Fruit fly (Drosophila melanogaster) whole organism, embryonic: ENCODE results near the gene Tre1.

ENCODE experiments used
- Asciz ChIP-seq: fragments of 200-800 bp; sonication (Bioruptor generic); optimal IDR thresholded peaks from 2 replicates; lab custom pipeline; 2017; ENCODE audit warnings: missing biosample characterization, mild to moderate bottlenecking, missing genetic modification characterization, missing genetic modification reagents
- Blimp-1 ChIP-seq: fragments of 200-800 bp; sonication (Bioruptor generic); optimal IDR thresholded peaks from 3 replicates; lab custom pipeline; 2018; ENCODE audit warnings: missing biosample characterization, missing genetic modification characterization, mild to moderate bottlenecking, moderate library complexity, missing genetic modification reagents
- Bteb2 ChIP-seq: fragments of 200-800 bp; sonication (Bioruptor generic); optimal IDR thresholded peaks from 2 replicates; lab custom pipeline; 2016; ENCODE audit warnings: missing biosample characterization, missing genetic modification characterization
- CG12942 ChIP-seq: fragments of 200-800 bp; sonication (Bioruptor generic); optimal IDR thresholded peaks from 3 replicates; lab custom pipeline; 2016; ENCODE audit warnings: missing biosample characterization, missing genetic modification characterization
- CG13424 ChIP-seq: fragments of 200-800 bp; sonication (Bioruptor generic); optimal IDR thresholded peaks from 2 replicates; lab custom pipeline; 2019; ENCODE audit warnings: missing biosample characterization, mild to moderate bottlenecking, missing genetic modification characterization, moderate library complexity
- CG14710 ChIP-seq: fragments of 200-800 bp; sonication (Bioruptor generic); optimal IDR thresholded peaks from 3 replicates; lab custom pipeline; 2019; ENCODE audit warnings: missing biosample characterization, mild to moderate bottlenecking, missing genetic modification characterization, moderate library complexity
- CG18262 ChIP-seq: fragments of 200-800 bp; optimal IDR thresholded peaks from 3 replicates; lab custom pipeline; 2019; ENCODE audit warnings: missing biosample characterization, mild to moderate bottlenecking, missing genetic modification characterization, moderate library complexity
- CG1832 ChIP-seq: fragments of 200-800 bp; sonication (Bioruptor generic); optimal IDR thresholded peaks from 2 replicates; lab custom pipeline; 2017; ENCODE audit warnings: missing biosample characterization, mild to moderate bottlenecking, missing genetic modification characterization, inconsistent platforms
- CG2678 ChIP-seq: fragments of 200-800 bp; sonication (Bioruptor generic); optimal IDR thresholded peaks from 3 replicates; lab custom pipeline; 2019; ENCODE audit warnings: missing biosample characterization, mild to moderate bottlenecking, missing genetic modification characterization, moderate library complexity
- CG43689 ChIP-seq: fragments of 200-800 bp; sonication (Bioruptor generic); IDR thresholded peaks from 2 replicates; pipeline ENCODE4 v1.3.6; 2022; ENCODE audit warnings: missing biosample characterization, missing genetic modification characterization
- CG4404 ChIP-seq: fragments of 200-800 bp; sonication (Bioruptor generic); IDR thresholded peaks from 2 replicates; pipeline ENCODE4 v1.3.6; 2022; ENCODE audit warnings: missing biosample characterization, missing genetic modification characterization
- CG7357 ChIP-seq: fragments of 200-800 bp; sonication (Bioruptor generic); IDR thresholded peaks from 3 replicates; pipeline ENCODE4 v1.3.6; 2022; ENCODE audit warnings: missing biosample characterization, missing genetic modification characterization
- CG7839 ChIP-seq: fragments of 200-800 bp; sonication (Bioruptor generic); optimal IDR thresholded peaks from 3 replicates; lab custom pipeline; 2018; ENCODE audit warnings: missing biosample characterization, mild to moderate bottlenecking, missing genetic modification characterization, moderate library complexity
- Camta ChIP-seq: fragments of 200-800 bp; sonication (Bioruptor generic); optimal IDR thresholded peaks from 2 replicates; lab custom pipeline; 2016; ENCODE audit warnings: missing biosample characterization, missing genetic modification characterization
- CoRest ChIP-seq: fragments of 200-800 bp; sonication (Bioruptor generic); optimal IDR thresholded peaks from 3 replicates; lab custom pipeline; 2018; ENCODE audit warnings: missing biosample characterization, mild to moderate bottlenecking, missing genetic modification characterization, moderate library complexity
- D ChIP-seq, 2 experiments: fragments of 200-800 bp in 1 of 2; fragments of >200 bp in 1 of 2; sonication (Bioruptor generic) in 1 of 2; optimal IDR thresholded peaks; 2 replicates in 1 of 2; 3 replicates in 1 of 2; lab custom pipeline; 2017; ENCODE audit warnings: mild to moderate bottlenecking in 1 of 2, missing biosample characterization in 1 of 2, missing genetic modification characterization in 1 of 2, missing genetic modification reagents in 1 of 2
- Doc3 ChIP-seq: fragments of 200-800 bp; sonication (Bioruptor generic); IDR thresholded peaks from 3 replicates; pipeline ENCODE4 v1.3.6; 2022; ENCODE audit warnings: missing biosample characterization, missing genetic modification characterization; ENCODE audit not compliant: partially characterized antibody
- Dp ChIP-seq: fragments of 200-800 bp; sonication (Bioruptor generic); optimal IDR thresholded peaks from 2 replicates; lab custom pipeline; 2018; ENCODE audit warnings: missing biosample characterization, mild to moderate bottlenecking, missing genetic modification characterization, moderate library complexity
- Gug ChIP-seq: fragments of 200-800 bp; sonication (Bioruptor generic); IDR thresholded peaks from 4 replicates; pipeline ENCODE4 v1.3.6; 2022; ENCODE audit warnings: missing biosample characterization, missing genetic modification characterization
- HLH3B ChIP-seq: fragments of 200-800 bp; sonication (Bioruptor generic); IDR thresholded peaks from 2 replicates; pipeline ENCODE4 v1.3.6; 2022; ENCODE audit warnings: missing biosample characterization, missing genetic modification characterization
- HLH54F ChIP-seq: fragments of 200-800 bp; sonication (Bioruptor generic); optimal IDR thresholded peaks from 3 replicates; lab custom pipeline; 2016; ENCODE audit warnings: missing biosample characterization, missing genetic modification characterization
- Hr39 ChIP-seq: fragments of >200 bp; optimal IDR thresholded peaks from 2 replicates; lab custom pipeline; 2017
- Hr78 ChIP-seq, 2 experiments: fragments of 200-800 bp in 1 of 2; fragments of >200 bp in 1 of 2; sonication (Bioruptor generic) in 1 of 2; optimal IDR thresholded peaks; 2 replicates each; lab custom pipeline; 2017 to 2019; ENCODE audit warnings: missing biosample characterization in 2 of 2, missing genetic modification characterization in 2 of 2, mild to moderate bottlenecking in 1 of 2, moderate library complexity in 1 of 2
- Oaz ChIP-seq: fragments of 200-800 bp; sonication (Bioruptor generic); IDR thresholded peaks from 2 replicates; pipeline ENCODE4 v1.3.6; 2022; ENCODE audit warnings: missing biosample characterization, missing genetic modification characterization
- Opbp ChIP-seq: fragments of 200-800 bp; sonication (Bioruptor generic); IDR thresholded peaks from 3 replicates; pipeline ENCODE4 v1.3.6; 2022; ENCODE audit warnings: missing biosample characterization, missing genetic modification characterization; ENCODE audit not compliant: partially characterized antibody
- Pdp1 ChIP-seq, 2 experiments: fragments of 200-800 bp; sonication (Bioruptor generic); optimal IDR thresholded peaks; 3 replicates each; lab custom pipeline; 2016; ENCODE audit warnings: missing biosample characterization in 2 of 2, missing genetic modification characterization in 2 of 2, mild to moderate bottlenecking in 1 of 2, moderate library complexity in 1 of 2
- ato ChIP-seq: fragments of 200-800 bp; sonication (Bioruptor generic); IDR thresholded peaks from 2 replicates; pipeline ENCODE4 v1.3.6; 2022; ENCODE audit warnings: missing biosample characterization, missing genetic modification characterization; ENCODE audit not compliant: partially characterized antibody
- chinmo ChIP-seq: fragments of 200-800 bp; sonication (Bioruptor generic); IDR thresholded peaks from 4 replicates; pipeline ENCODE4 v1.3.6; 2022; ENCODE audit warnings: missing biosample characterization, missing genetic modification characterization; ENCODE audit not compliant: partially characterized antibody
- crol ChIP-seq: fragments of 200-800 bp; sonication (Bioruptor generic); IDR thresholded peaks from 2 replicates; pipeline ENCODE4 v1.3.6; 2022; ENCODE audit warnings: missing biosample characterization, missing genetic modification characterization
- dan ChIP-seq: fragments of 200-800 bp; sonication (Bioruptor generic); IDR thresholded peaks from 2 replicates; pipeline ENCODE4 v1.3.6; 2022; ENCODE audit warnings: missing biosample characterization, missing genetic modification characterization
- fd64A ChIP-seq: fragments of 200-800 bp; sonication (Bioruptor generic); optimal IDR thresholded peaks from 3 replicates; lab custom pipeline; 2018; ENCODE audit warnings: missing biosample characterization, mild to moderate bottlenecking, missing genetic modification characterization
- gsb ChIP-seq: fragments of 200-800 bp; sonication (Bioruptor generic); IDR thresholded peaks from 2 replicates; pipeline ENCODE4 v1.3.6; 2022; ENCODE audit warnings: missing biosample characterization, missing genetic modification characterization
- h ChIP-seq: fragments of >200 bp; optimal IDR thresholded peaks from 2 replicates; lab custom pipeline; 2017
- her ChIP-seq: fragments of 200-800 bp; sonication (Bioruptor generic); optimal IDR thresholded peaks from 2 replicates; lab custom pipeline; 2016; ENCODE audit warnings: missing biosample characterization, missing genetic modification characterization
- insv ChIP-seq, 2 experiments: fragments of 200-800 bp; sonication (Bioruptor generic); optimal IDR thresholded peaks; 3 replicates each; lab custom pipeline; 2016 to 2018; ENCODE audit warnings: missing biosample characterization in 2 of 2, missing genetic modification characterization in 2 of 2
- inv ChIP-seq: fragments of 200-800 bp; sonication (Bioruptor generic); IDR thresholded peaks from 2 replicates; pipeline ENCODE4 v1.3.6; 2022; ENCODE audit warnings: missing biosample characterization, missing genetic modification characterization; ENCODE audit not compliant: partially characterized antibody
- nom ChIP-seq: fragments of 200-800 bp; sonication (Bioruptor generic); optimal IDR thresholded peaks from 2 replicates; lab custom pipeline; 2017; ENCODE audit warnings: missing biosample characterization, missing genetic modification characterization, mild to moderate bottlenecking, moderate library complexity, missing genetic modification reagents
- toy ChIP-seq: fragments of 200-800 bp; sonication (Bioruptor generic); IDR thresholded peaks from 2 replicates; pipeline ENCODE4 v1.3.6; 2022; ENCODE audit warnings: missing biosample characterization, missing genetic modification characterization
- twi ChIP-seq: fragments of 200-800 bp; optimal IDR thresholded peaks from 2 replicates; lab custom pipeline; 2019; ENCODE audit warnings: missing biosample characterization, mild to moderate bottlenecking, missing genetic modification characterization, moderate library complexity
- vnd ChIP-seq: fragments of 200-800 bp; sonication (Bioruptor generic); IDR thresholded peaks from 3 replicates; pipeline ENCODE4 v1.3.6; 2022; ENCODE audit warnings: missing biosample characterization, missing genetic modification characterization; ENCODE audit not compliant: partially characterized antibody
- zen ChIP-seq: fragments of 200-800 bp; sonication (Bioruptor generic); optimal IDR thresholded peaks from 3 replicates; lab custom pipeline; 2018; ENCODE audit warnings: missing biosample characterization, mild to moderate bottlenecking, missing genetic modification characterization, moderate library complexity
- zfh1 ChIP-seq: fragments of 200-800 bp; sonication (Bioruptor generic); IDR thresholded peaks from 3 replicates; pipeline ENCODE4 v1.3.6; 2022; ENCODE audit warnings: missing biosample characterization, missing genetic modification characterization

Tre1 gene

dm6 chrX:5677400-5678177 is 2.2 kb downstream of the Tre1 start (continued):
- TF ChIP-seq CG13424: peak; percentile 89
- peak in 1 of 2 experiments; percentile 53 for TF ChIP-seq Hr78 (GFP tag; optimal IDR thresholded peaks at IDR 0.05; lab: Kevin White, UChicago)
- peak; percentile 99 for TF ChIP-seq Asciz (GFP tag; lab: Kevin White, UChicago)
- peak; percentile 29; the same call in 1 of the 2 replicates for TF ChIP-seq CG4404
- no peak for TF ChIP-seq Doc3
- peak; percentile 99 for TF ChIP-seq fd64A (GFP tag; lab: Kevin White, UChicago)

- peak in 1 of 2 experiments; percentile 0 for TF ChIP-seq Pdp1 (GFP tag; optimal IDR thresholded peaks at IDR 0.05; lab: Kevin White, UChicago)
- TF ChIP-seq Dp (GFP tag; lab: Kevin White, UChicago): no peak
- 0 out of 4 replicates have a peak, but pooled peaks have one; percentile 33 for TF ChIP-seq chinmo
- TF ChIP-seq Blimp-1 (GFP tag; lab: Kevin White, UChicago): no peak
Measured at dm6 chrX:5676855-5677254, 2.9 kb downstream of the Tre1 start.

dm6 chrX:5672243-5673051 is 7.3 kb downstream of the Tre1 start, which contains the start of gene RpL35:
Gene RpL35 (plus strand): TSS chrX:5672401.
- TF ChIP-seq CG7357 (GFP tag; lab: Robert Waterston, UW): no peak
- TF ChIP-seq dan (GFP tag; lab: Robert Waterston, UW): no peak
- TF ChIP-seq Camta (GFP tag; lab: Kevin White, UChicago): peak; percentile 49
- TF ChIP-seq her: peak; percentile 50
- 0 out of 3 replicates have a peak, but pooled peaks have one; percentile 18 for TF ChIP-seq Opbp (GFP tag; lab: Robert Waterston, UW)
- peak; percentile 36 for TF ChIP-seq CG18262 (tag; lab: Kevin White, UChicago)
- 0 out of 2 replicates have a peak, but pooled peaks have one; percentile 29 for TF ChIP-seq crol (GFP tag; lab: Robert Waterston, UW)
- TF ChIP-seq CG14710: peak; percentile 37
- TF ChIP-seq CG43689 (GFP tag; lab: Robert Waterston, UW): no peak
- TF ChIP-seq nom (GFP tag; lab: Kevin White, UChicago): peak; percentile 77
- peak; percentile 49 for TF ChIP-seq CG7839 (tag; lab: Kevin White, UChicago)
- TF ChIP-seq zfh1 (GFP tag; lab: Robert Waterston, UW): peak; percentile 47; the same call in 1 of the 3 replicates
- no peak for TF ChIP-seq Hr39
- peak; percentile 9 for TF ChIP-seq CG13424
- no peak for TF ChIP-seq CG1832
- TF ChIP-seq Oaz (GFP tag; lab: Robert Waterston, UW): no peak
- TF ChIP-seq insv (GFP tag; optimal IDR thresholded peaks at IDR 0.05; lab: Kevin White, UChicago): no peak
- TF ChIP-seq toy (GFP tag; lab: Robert Waterston, UW): 0 out of 2 replicates have a peak, but pooled peaks have one; percentile 28
- peak; percentile 25 for TF ChIP-seq HLH54F (GFP tag; lab: Kevin White, UChicago)
- TF ChIP-seq zen (tag; lab: Kevin White, UChicago): no peak
- TF ChIP-seq CoRest (tag; lab: Kevin White, UChicago): no peak
- TF ChIP-seq CG12942 (GFP tag; lab: Kevin White, UChicago): no peak
- peak; percentile 54 for TF ChIP-seq Asciz (GFP tag; lab: Kevin White, UChicago)
- no peak for TF ChIP-seq ato (GFP tag; lab: Robert Waterston, UW)
- TF ChIP-seq Gug (GFP tag; lab: Robert Waterston, UW): peak; percentile 19; the same call in 1 of the 4 replicates
- no peak for TF ChIP-seq gsb (GFP tag; lab: Robert Waterston, UW)
- no peak for TF ChIP-seq twi (tag; lab: Kevin White, UChicago)
- peak; percentile 41 for TF ChIP-seq CG2678 (tag; lab: Kevin White, UChicago)
- TF ChIP-seq Bteb2 (GFP tag; lab: Kevin White, UChicago): peak; percentile 23
- peak; percentile 38; the same call in 1 of the 3 replicates for TF ChIP-seq vnd (GFP tag; lab: Robert Waterston, UW)
- TF ChIP-seq h (lab: Kevin White, UChicago): no peak
- peak; percentile 53 for TF ChIP-seq D (optimal IDR thresholded peaks at IDR 0.05; lab: Kevin White, UChicago)
- peak; percentile 12 for TF ChIP-seq D (GFP tag; optimal IDR thresholded peaks at IDR 0.05; lab: Kevin White, UChicago)
- TF ChIP-seq HLH3B: 0 out of 2 replicates have a peak, but pooled peaks have one; percentile 5
- peak; percentile 46; the same call in 1 of the 2 replicates for TF ChIP-seq inv
